Fruit fly (Drosophila melanogaster) whole organism, adult: ENCODE data around the gene CG5273.

Experiments used
- CG11617 ChIP-seq: fragments of 200-800 bp; sonication (Bioruptor generic); optimal IDR thresholded peaks from 2 replicates; lab custom pipeline; 2017; ENCODE audit warnings: mild to moderate bottlenecking, missing biosample characterization, missing genetic modification reagents, missing genetic modification characterization
- CG14711 ChIP-seq: fragments of 200-800 bp; sonication (Bioruptor generic); optimal IDR thresholded peaks from 2 replicates; lab custom pipeline; 2018; ENCODE audit warnings: missing biosample characterization, mild to moderate bottlenecking, missing genetic modification characterization, moderate library complexity
- CG1620 ChIP-seq: fragments of 200-800 bp; sonication (Bioruptor generic); optimal IDR thresholded peaks from 2 replicates; lab custom pipeline; 2016; ENCODE audit warnings: missing biosample characterization, missing genetic modification characterization
- CG33017 ChIP-seq: fragments of 200-800 bp; sonication (Bioruptor generic); optimal IDR thresholded peaks from 2 replicates; lab custom pipeline; 2018; ENCODE audit warnings: missing biosample characterization, mild to moderate bottlenecking, missing genetic modification characterization, moderate library complexity
- CG7045 ChIP-seq: fragments of 200-800 bp; sonication (Bioruptor generic); optimal IDR thresholded peaks from 2 replicates; lab custom pipeline; 2017; ENCODE audit warnings: missing biosample characterization, mild to moderate bottlenecking, missing genetic modification characterization
- Crg-1 ChIP-seq: fragments of 200-800 bp; sonication (Bioruptor generic); optimal IDR thresholded peaks from 2 replicates; lab custom pipeline; 2016; ENCODE audit warnings: missing biosample characterization, missing genetic modification characterization
- Hr96 ChIP-seq: fragments of 200-800 bp; sonication (Bioruptor generic); optimal IDR thresholded peaks from 2 replicates; lab custom pipeline; 2016; ENCODE audit warnings: missing biosample characterization, missing genetic modification characterization
- Mnt ChIP-seq: fragments of 200-800 bp; sonication (Bioruptor generic); optimal IDR thresholded peaks from 2 replicates; lab custom pipeline; 2016; ENCODE audit warnings: missing biosample characterization, mild to moderate bottlenecking, missing genetic modification characterization
- bab1 ChIP-seq: fragments of 200-800 bp; sonication (Bioruptor generic); optimal IDR thresholded peaks from 3 replicates; lab custom pipeline; 2019; ENCODE audit warnings: missing biosample characterization, mild to moderate bottlenecking, missing genetic modification characterization, moderate library complexity
- cnc ChIP-seq, 2 experiments: fragments of >200 bp; optimal IDR thresholded peaks; 2 replicates each; lab custom pipeline; 2017
- kay ChIP-seq: fragments of 200-800 bp; sonication (Bioruptor generic); peaks from one replicate; lab custom pipeline; 2016; ENCODE audit warnings: missing biosample characterization, missing genetic modification characterization, borderline replicate concordance
- ovo ChIP-seq: fragments of 200-800 bp; sonication (Bioruptor generic); optimal IDR thresholded peaks from 2 replicates; lab custom pipeline; 2016; ENCODE audit warnings: missing biosample characterization, missing genetic modification characterization

- no peak for TF ChIP-seq bab1 (GFP tag; lab: Kevin White, UChicago)
- TF ChIP-seq kay (GFP tag; lab: Kevin White, UChicago): no peak
- TF ChIP-seq CG7045: no peak
- no peak for TF ChIP-seq Mnt (GFP tag; lab: Kevin White, UChicago)
- TF ChIP-seq CG33017 (tag; lab: Kevin White, UChicago): no peak
- TF ChIP-seq CG1620 (GFP tag; lab: Kevin White, UChicago): no peak
- no peak for TF ChIP-seq cnc (optimal IDR thresholded peaks at IDR 0.05; lab: Kevin White, UChicago)
- no peak for TF ChIP-seq CG14711 (tag; lab: Kevin White, UChicago)
- TF ChIP-seq ovo (GFP tag; lab: Kevin White, UChicago): no peak
- TF ChIP-seq CG11617 (GFP tag; lab: Kevin White, UChicago): no peak
- TF ChIP-seq Crg-1: no peak
- TF ChIP-seq Hr96 (GFP tag; lab: Kevin White, UChicago): no peak
Observed at dm6 chrX:751201-751600, 8.2 kb upstream of the CG5273 start, which contains the start of gene CG13362.
